Worm (Caenorhabditis elegans) whole organism, L1 larva: ENCODE measurements around the gene C14F11.4.

Experiments
- efl-1 ChIP-seq, 4 experiments: fragments of 150-350 bp; optimal IDR thresholded peaks in 3 of 4; peaks in 1 of 4; 1 replicate in 1 of 4; 2 replicates in 3 of 4; lab custom pipeline; 2014; ENCODE audit warnings: missing biosample characterization in 2 of 4, missing genetic modification characterization in 2 of 4, missing genetic modification reagents in 2 of 4
- elt-3 ChIP-seq, 6 experiments: fragments of 150-350 bp in 1 of 6; sonication (generic microtip); optimal IDR thresholded peaks; 2 replicates each; lab custom pipeline; 2017 to 2018; ENCODE audit warnings: missing biosample characterization in 6 of 6, missing genetic modification characterization in 6 of 6, inconsistent platforms in 1 of 6
- irx-1 ChIP-seq: sonication (generic microtip); optimal IDR thresholded peaks from 2 replicates; lab custom pipeline; 2016; ENCODE audit warnings: missing genetic modification characterization, missing compliant biosample characterization
- nhr-47 ChIP-seq: sonication (generic microtip); optimal IDR thresholded peaks from 2 replicates; lab custom pipeline; 2016; ENCODE audit warnings: mild to moderate bottlenecking, missing genetic modification characterization, moderate library complexity, missing compliant biosample characterization
- nhr-77 ChIP-seq: fragments of 150-350 bp; optimal IDR thresholded peaks from 2 replicates; lab custom pipeline; 2014; ENCODE audit warnings: missing biosample characterization, missing genetic modification characterization
- vab-15 ChIP-seq: sonication (generic microtip); optimal IDR thresholded peaks from 2 replicates; lab custom pipeline; 2017; ENCODE audit warnings: missing genotype, mild to moderate bottlenecking, missing genetic modification characterization, missing compliant biosample characterization
- zip-4 ChIP-seq: fragments of 200-800 bp; sonication (Bioruptor generic); optimal IDR thresholded peaks from 2 replicates; lab custom pipeline; 2018; ENCODE audit warnings: mild to moderate bottlenecking, missing genetic modification characterization, moderate library complexity, missing compliant biosample characterization

- no peak for TF ChIP-seq zip-4
- TF ChIP-seq nhr-47 (tag; lab: Kevin White, UChicago) = peak; percentile 78
- TF ChIP-seq efl-1 (optimal IDR thresholded peaks at IDR 0.05; lab: Kevin White, UChicago) = peak; percentile 21 to 23
- TF ChIP-seq efl-1 (GFP tag; optimal IDR thresholded peaks at IDR 0.05 in 1 of 2; lab: Kevin White, UChicago) = no peak
- TF ChIP-seq nhr-77 (tag; lab: Kevin White, UChicago) = peak; percentile 20
- peak; percentile 65 for TF ChIP-seq irx-1
- no peak for TF ChIP-seq vab-15 (tag; lab: Kevin White, UChicago)
- peak in 1 of 6 experiments; percentile 16 for TF ChIP-seq elt-3 (tag; optimal IDR thresholded peaks at IDR 0.05; lab: Kevin White, UChicago)
These were observed 19.2 kb upstream of the C14F11.4 start for ce11 chrX:6251947-6252617.
